Fruit fly (Drosophila melanogaster) whole organism, adult: ENCODE measurements around the gene NimB2.
A peak's percentile ranks its signal among the peaks of the same experiment; 100 is the strongest.

Experiments
- CG11617 ChIP-seq: fragments of 200-800 bp; sonication (Bioruptor generic); optimal IDR thresholded peaks from 2 replicates; lab custom pipeline; 2017; ENCODE audit warnings: mild to moderate bottlenecking, missing biosample characterization, missing genetic modification reagents, missing genetic modification characterization
- CG12768 ChIP-seq: fragments of 200-800 bp; sonication (Bioruptor generic); optimal IDR thresholded peaks from 2 replicates; lab custom pipeline; 2017; ENCODE audit warnings: missing biosample characterization, missing genetic modification characterization, mild to moderate bottlenecking, moderate library complexity, missing genetic modification reagents
- CG14711 ChIP-seq: fragments of 200-800 bp; sonication (Bioruptor generic); optimal IDR thresholded peaks from 2 replicates; lab custom pipeline; 2018; ENCODE audit warnings: missing biosample characterization, mild to moderate bottlenecking, missing genetic modification characterization, moderate library complexity
- CG1620 ChIP-seq: fragments of 200-800 bp; sonication (Bioruptor generic); optimal IDR thresholded peaks from 2 replicates; lab custom pipeline; 2016; ENCODE audit warnings: missing biosample characterization, missing genetic modification characterization
- CG33017 ChIP-seq: fragments of 200-800 bp; sonication (Bioruptor generic); optimal IDR thresholded peaks from 2 replicates; lab custom pipeline; 2018; ENCODE audit warnings: missing biosample characterization, mild to moderate bottlenecking, missing genetic modification characterization, moderate library complexity
- CG5204 ChIP-seq: fragments of 200-800 bp; sonication (Bioruptor generic); optimal IDR thresholded peaks from 2 replicates; lab custom pipeline; 2016; ENCODE audit warnings: missing biosample characterization, missing genetic modification characterization
- CG7045 ChIP-seq: fragments of 200-800 bp; sonication (Bioruptor generic); optimal IDR thresholded peaks from 2 replicates; lab custom pipeline; 2017; ENCODE audit warnings: missing biosample characterization, mild to moderate bottlenecking, missing genetic modification characterization
- CG7101 ChIP-seq: fragments of 200-800 bp; sonication (Bioruptor generic); optimal IDR thresholded peaks from 2 replicates; lab custom pipeline; 2018; ENCODE audit warnings: missing biosample characterization, mild to moderate bottlenecking, missing genetic modification characterization, moderate library complexity
- Clk ChIP-seq: fragments of 200-800 bp; sonication (Bioruptor generic); optimal IDR thresholded peaks from 2 replicates; lab custom pipeline; 2017; ENCODE audit warnings: missing biosample characterization, missing genetic modification characterization
- Crg-1 ChIP-seq: fragments of 200-800 bp; sonication (Bioruptor generic); optimal IDR thresholded peaks from 2 replicates; lab custom pipeline; 2016; ENCODE audit warnings: missing biosample characterization, missing genetic modification characterization
- Hr96 ChIP-seq: fragments of 200-800 bp; sonication (Bioruptor generic); optimal IDR thresholded peaks from 2 replicates; lab custom pipeline; 2016; ENCODE audit warnings: missing biosample characterization, missing genetic modification characterization
- Mnt ChIP-seq: fragments of 200-800 bp; sonication (Bioruptor generic); optimal IDR thresholded peaks from 2 replicates; lab custom pipeline; 2016; ENCODE audit warnings: missing biosample characterization, mild to moderate bottlenecking, missing genetic modification characterization
- bab1 ChIP-seq: fragments of 200-800 bp; sonication (Bioruptor generic); optimal IDR thresholded peaks from 3 replicates; lab custom pipeline; 2019; ENCODE audit warnings: missing biosample characterization, mild to moderate bottlenecking, missing genetic modification characterization, moderate library complexity
- cic ChIP-seq: fragments of 200-800 bp; sonication (Bioruptor generic); optimal IDR thresholded peaks from 2 replicates; lab custom pipeline; 2017; ENCODE audit warnings: missing biosample characterization, mild to moderate bottlenecking, missing genetic modification characterization, moderate library complexity
- cnc ChIP-seq, 2 experiments: fragments of >200 bp; optimal IDR thresholded peaks; 2 replicates each; lab custom pipeline; 2017
- kay ChIP-seq: fragments of 200-800 bp; sonication (Bioruptor generic); peaks from one replicate; lab custom pipeline; 2016; ENCODE audit warnings: missing biosample characterization, missing genetic modification characterization, borderline replicate concordance
- ovo ChIP-seq: fragments of 200-800 bp; sonication (Bioruptor generic); optimal IDR thresholded peaks from 2 replicates; lab custom pipeline; 2016; ENCODE audit warnings: missing biosample characterization, missing genetic modification characterization
- pad ChIP-seq: fragments of 200-800 bp; sonication (Bioruptor generic); optimal IDR thresholded peaks from 3 replicates; lab custom pipeline; 2017; ENCODE audit warnings: missing biosample characterization, missing genetic modification characterization, mild to moderate bottlenecking, moderate library complexity, missing genetic modification reagents
- tj ChIP-seq: fragments of 200-800 bp; sonication (Bioruptor generic); optimal IDR thresholded peaks from 3 replicates; lab custom pipeline; 2017; ENCODE audit warnings: missing biosample characterization, mild to moderate bottlenecking, missing genetic modification characterization, moderate library complexity
- toe ChIP-seq: fragments of 200-800 bp; sonication (Bioruptor generic); optimal IDR thresholded peaks from 2 replicates; lab custom pipeline; 2016; ENCODE audit warnings: missing biosample characterization, missing genetic modification characterization

NimB2 gene

dm6 chr2L:13947476-13947875, 19.3 kb downstream of the NimB2 start, which contains the start of gene Vajk3:
TSS of gene Vajk3 (minus strand) at chr2L:13947476.
- TF ChIP-seq Clk (no peak), ovo (GFP tag; lab: Kevin White, UChicago) (no peak), cic (no peak), CG12768 (GFP tag; lab: Kevin White, UChicago) (no peak), cnc (optimal IDR thresholded peaks at IDR 0.05; lab: Kevin White, UChicago) (no peak), kay (GFP tag; lab: Kevin White, UChicago) (no peak), bab1 (GFP tag; lab: Kevin White, UChicago) (no peak), CG11617 (GFP tag; lab: Kevin White, UChicago) (no peak), CG33017 (no peak), CG1620 (no peak), Hr96 (GFP tag; lab: Kevin White, UChicago) (no peak), CG7101 (tag; lab: Kevin White, UChicago) (no peak), Mnt (no peak), Crg-1 (GFP tag; lab: Kevin White, UChicago) (no peak), CG14711 (tag; lab: Kevin White, UChicago) (no peak), tj (GFP tag; lab: Kevin White, UChicago) (no peak), pad (GFP tag; lab: Kevin White, UChicago) (no peak)

dm6 chr2L:13934542-13935065, 32.2 kb downstream of the NimB2 start, which contains the start of gene Vajk2:
TSS of gene Vajk2 (minus strand) at chr2L:13934692.
- TF ChIP-seq CG12768 (GFP tag; lab: Kevin White, UChicago): no peak
- no peak for TF ChIP-seq Hr96 (GFP tag; lab: Kevin White, UChicago)
- TF ChIP-seq cnc (optimal IDR thresholded peaks at IDR 0.05; lab: Kevin White, UChicago): no peak
- no peak for TF ChIP-seq cic
- no peak for TF ChIP-seq CG33017
- TF ChIP-seq kay (GFP tag; lab: Kevin White, UChicago): no peak
- TF ChIP-seq Clk: no peak
- TF ChIP-seq CG1620: no peak
- no peak for TF ChIP-seq pad (GFP tag; lab: Kevin White, UChicago)
- TF ChIP-seq Mnt: no peak
- no peak for TF ChIP-seq CG7045 (GFP tag; lab: Kevin White, UChicago)
- no peak for TF ChIP-seq tj (GFP tag; lab: Kevin White, UChicago)
- TF ChIP-seq Crg-1 (GFP tag; lab: Kevin White, UChicago): no peak
- no peak for TF ChIP-seq CG5204 (GFP tag; lab: Kevin White, UChicago)
- TF ChIP-seq CG11617 (GFP tag; lab: Kevin White, UChicago): no peak
- TF ChIP-seq bab1 (GFP tag; lab: Kevin White, UChicago): no peak
- no peak for TF ChIP-seq toe
- TF ChIP-seq CG7101 (tag; lab: Kevin White, UChicago): no peak
- no peak for TF ChIP-seq CG14711 (tag; lab: Kevin White, UChicago)

- TF ChIP-seq CG7045 (GFP tag; lab: Kevin White, UChicago): no peak
- TF ChIP-seq pad (GFP tag; lab: Kevin White, UChicago): no peak
- no peak for TF ChIP-seq bab1 (GFP tag; lab: Kevin White, UChicago)
- peak; percentile 6 for TF ChIP-seq CG7101 (tag; lab: Kevin White, UChicago)
- TF ChIP-seq Crg-1 (GFP tag; lab: Kevin White, UChicago): no peak
- TF ChIP-seq CG5204 (GFP tag; lab: Kevin White, UChicago): no peak
- TF ChIP-seq cnc (optimal IDR thresholded peaks at IDR 0.05; lab: Kevin White, UChicago): no peak
- TF ChIP-seq CG12768 (GFP tag; lab: Kevin White, UChicago): no peak
- TF ChIP-seq Clk: no peak
- TF ChIP-seq kay (GFP tag; lab: Kevin White, UChicago): no peak
- TF ChIP-seq CG14711 (tag; lab: Kevin White, UChicago): peak; percentile 16
- TF ChIP-seq tj (GFP tag; lab: Kevin White, UChicago): no peak
- no peak for TF ChIP-seq Mnt
- peak; percentile 23 for TF ChIP-seq CG33017
- no peak for TF ChIP-seq CG1620
These were observed 35.5 kb downstream of the NimB2 start, which contains the start of gene CG42711 for dm6 chr2L:13931318-13931717. TSS of gene CG42711 (minus strand) at chr2L:13931362.

- TF ChIP-seq pad (GFP tag; lab: Kevin White, UChicago) (no peak), cnc (optimal IDR thresholded peaks at IDR 0.05; lab: Kevin White, UChicago) (no peak), Hr96 (GFP tag; lab: Kevin White, UChicago) (no peak), kay (GFP tag; lab: Kevin White, UChicago) (no peak), Clk (no peak)
These were observed 38.4 kb downstream of the NimB2 start for dm6 chr2L:13928461-13928860.

- TF ChIP-seq CG12768 (GFP tag; lab: Kevin White, UChicago): no peak
These were observed 41.1 kb downstream of the NimB2 start for dm6 chr2L:13925699-13926098.

dm6 chr2L:13923984-13924383, 42.8 kb downstream of the NimB2 start:
- TF ChIP-seq Mnt: no peak
- no peak for TF ChIP-seq cnc (optimal IDR thresholded peaks at IDR 0.05; lab: Kevin White, UChicago)
- no peak for TF ChIP-seq ovo (GFP tag; lab: Kevin White, UChicago)
- TF ChIP-seq bab1 (GFP tag; lab: Kevin White, UChicago): no peak
- no peak for TF ChIP-seq tj (GFP tag; lab: Kevin White, UChicago)
- TF ChIP-seq Crg-1 (GFP tag; lab: Kevin White, UChicago): no peak
- no peak for TF ChIP-seq CG11617 (GFP tag; lab: Kevin White, UChicago)
- no peak for TF ChIP-seq CG33017
- TF ChIP-seq CG7101 (tag; lab: Kevin White, UChicago): no peak
- no peak for TF ChIP-seq Hr96 (GFP tag; lab: Kevin White, UChicago)
- no peak for TF ChIP-seq CG5204 (GFP tag; lab: Kevin White, UChicago)
- TF ChIP-seq kay (GFP tag; lab: Kevin White, UChicago): no peak
- no peak for TF ChIP-seq CG12768 (GFP tag; lab: Kevin White, UChicago)
- TF ChIP-seq CG7045 (GFP tag; lab: Kevin White, UChicago): no peak
- no peak for TF ChIP-seq CG1620
- TF ChIP-seq cic: no peak
- no peak for TF ChIP-seq CG14711 (tag; lab: Kevin White, UChicago)
